Worm (Caenorhabditis elegans): ENCODE data around the gene ceh-34.

DNA sequence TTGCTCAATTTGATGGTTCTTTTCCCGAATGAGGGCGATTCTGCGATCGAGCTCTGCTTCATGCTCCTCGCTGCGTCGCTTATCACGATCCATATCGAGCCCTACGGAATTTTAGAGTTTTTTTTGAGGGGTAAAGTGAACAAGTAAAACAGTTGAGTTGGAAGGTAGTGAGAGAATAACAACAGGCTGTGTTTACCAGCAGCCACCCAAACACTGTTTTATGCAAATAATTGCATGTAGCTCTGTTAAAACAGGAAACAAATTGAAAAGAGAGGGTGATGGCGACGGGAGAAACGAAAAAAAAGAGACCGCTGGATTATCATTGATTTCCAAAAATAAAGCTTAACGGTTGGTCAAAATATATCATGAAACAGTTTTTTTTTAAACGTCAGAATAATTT is 8.9 kb upstream of the ceh-34 start, which contains the start of gene C10G8.8:
- no peak for TF ChIP-seq ceh-16 (tag; optimal IDR thresholded peaks at IDR 0.05)
- no peak for TF ChIP-seq nhr-129 (tag; optimal IDR thresholded peaks at IDR 0.05)
- no peak for TF ChIP-seq nhr-77 (tag; optimal IDR thresholded peaks at IDR 0.05)
- no peak for TF ChIP-seq elt-1 (tag; optimal IDR thresholded peaks at IDR 0.05)
- no peak for TF ChIP-seq lin-13 (GFP tag; optimal IDR thresholded peaks at IDR 0.05)
- TF ChIP-seq unc-55 (GFP tag; optimal IDR thresholded peaks at IDR 0.05) = no peak
